Fruit fly (Drosophila melanogaster) whole organism, prepupa: Measurements from ENCODE around the gene TwdlV.
A peak's percentile ranks its signal among the peaks of the same experiment; 100 is the strongest.

ENCODE experiments used
- Blimp-1 ChIP-seq: fragments of 200-800 bp; sonication (Bioruptor generic); optimal IDR thresholded peaks from 3 replicates; lab custom pipeline; 2017; ENCODE audit warnings: missing biosample characterization, missing genetic modification characterization, mild to moderate bottlenecking, moderate library complexity, missing genetic modification reagents
- CG10669 ChIP-seq: fragments of 200-800 bp; sonication (Bioruptor generic); optimal IDR thresholded peaks from 3 replicates; lab custom pipeline; 2018; ENCODE audit warnings: missing biosample characterization, mild to moderate bottlenecking, missing genetic modification characterization, moderate library complexity
- CG11762 ChIP-seq: fragments of 200-800 bp; sonication (Bioruptor generic); optimal IDR thresholded peaks from 3 replicates; lab custom pipeline; 2016; ENCODE audit warnings: missing biosample characterization, missing genetic modification characterization; ENCODE audit not compliant: insufficient read depth
- CG11902 ChIP-seq: fragments of 200-800 bp; sonication (Bioruptor generic); optimal IDR thresholded peaks from 3 replicates; lab custom pipeline; 2016; ENCODE audit warnings: missing biosample characterization, missing genetic modification characterization
- CG15336 ChIP-seq: fragments of 200-800 bp; sonication (Bioruptor generic); IDR thresholded peaks from 2 replicates; pipeline ENCODE4 v1.3.6; 2022; ENCODE audit warnings: missing biosample characterization, missing genetic modification characterization
- CG1621 ChIP-seq: fragments of 200-800 bp; sonication (Bioruptor generic); optimal IDR thresholded peaks from 3 replicates; lab custom pipeline; 2018; ENCODE audit warnings: missing biosample characterization, mild to moderate bottlenecking, missing genetic modification characterization
- CG16779 ChIP-seq: fragments of 200-800 bp; sonication (Bioruptor generic); optimal IDR thresholded peaks from 3 replicates; lab custom pipeline; 2017; ENCODE audit warnings: missing biosample characterization, mild to moderate bottlenecking, missing genetic modification characterization
- CG3032 ChIP-seq: fragments of 200-800 bp; optimal IDR thresholded peaks from 2 replicates; lab custom pipeline; 2019; ENCODE audit warnings: missing biosample characterization, mild to moderate bottlenecking, missing genetic modification characterization, moderate library complexity
- CG32006 ChIP-seq: fragments of 200-800 bp; sonication (Bioruptor generic); optimal IDR thresholded peaks from 3 replicates; lab custom pipeline; 2017; ENCODE audit warnings: missing biosample characterization, mild to moderate bottlenecking, missing genetic modification characterization
- CG4318 ChIP-seq: fragments of 200-800 bp; sonication (Bioruptor generic); optimal IDR thresholded peaks from 3 replicates; lab custom pipeline; 2017; ENCODE audit warnings: missing biosample characterization, mild to moderate bottlenecking, missing genetic modification characterization
- CG6163 ChIP-seq: fragments of 200-800 bp; sonication (Bioruptor generic); IDR thresholded peaks from 3 replicates; pipeline ENCODE4 v1.3.6; 2022; ENCODE audit warnings: missing biosample characterization, missing genetic modification characterization
- CG6808 ChIP-seq: fragments of 200-800 bp; sonication (Bioruptor generic); optimal IDR thresholded peaks from 3 replicates; lab custom pipeline; 2017; ENCODE audit warnings: missing biosample characterization, missing genetic modification characterization, mild to moderate bottlenecking, moderate library complexity, missing genetic modification reagents
- CG6854 ChIP-seq: fragments of 200-800 bp; sonication (Bioruptor generic); optimal IDR thresholded peaks from 2 replicates; lab custom pipeline; 2017; ENCODE audit warnings: missing biosample characterization, mild to moderate bottlenecking, missing genetic modification characterization
- CG7368 ChIP-seq: fragments of 200-800 bp; sonication (Bioruptor generic); optimal IDR thresholded peaks from 3 replicates; lab custom pipeline; 2016; ENCODE audit warnings: missing biosample characterization, missing genetic modification characterization
- CG8319 ChIP-seq: fragments of 200-800 bp; sonication (Bioruptor generic); optimal IDR thresholded peaks from 3 replicates; lab custom pipeline; 2016; ENCODE audit warnings: missing biosample characterization, missing genetic modification characterization
- CG8632 ChIP-seq: fragments of 200-800 bp; sonication (Bioruptor generic); optimal IDR thresholded peaks from 3 replicates; lab custom pipeline; 2016; ENCODE audit warnings: missing biosample characterization, missing genetic modification characterization
- Eip75B ChIP-seq: fragments of 200-800 bp; sonication (Bioruptor generic); optimal IDR thresholded peaks from 3 replicates; lab custom pipeline; 2016; ENCODE audit warnings: missing biosample characterization, missing genetic modification characterization
- Eip78C ChIP-seq: fragments of 200-800 bp; sonication (Bioruptor generic); peaks from one replicate; lab custom pipeline; 2016; ENCODE audit warnings: missing biosample characterization, missing genetic modification characterization
- Eip93F ChIP-seq: fragments of 200-800 bp; sonication (Bioruptor generic); optimal IDR thresholded peaks from 2 replicates; lab custom pipeline; 2016; ENCODE audit warnings: missing biosample characterization, mild to moderate bottlenecking, missing genetic modification characterization
- Ets21C ChIP-seq: fragments of 200-800 bp; sonication (Bioruptor generic); optimal IDR thresholded peaks from 3 replicates; lab custom pipeline; 2016; ENCODE audit warnings: missing biosample characterization, missing genetic modification characterization
- Ets96B ChIP-seq: fragments of 200-800 bp; optimal IDR thresholded peaks from 2 replicates; lab custom pipeline; 2019; ENCODE audit warnings: missing biosample characterization, mild to moderate bottlenecking, missing genetic modification characterization, moderate library complexity
- Hr38 ChIP-seq: sonication (Bioruptor generic); optimal IDR thresholded peaks from 2 replicates; lab custom pipeline; 2016; ENCODE audit warnings: missing biosample characterization, missing genetic modification characterization
- Hr39 ChIP-seq: fragments of 200-800 bp; sonication (Bioruptor generic); optimal IDR thresholded peaks from 2 replicates; lab custom pipeline; 2016; ENCODE audit warnings: missing biosample characterization, missing genetic modification characterization
- Smox ChIP-seq: fragments of 200-800 bp; sonication (Bioruptor generic); optimal IDR thresholded peaks from 3 replicates; lab custom pipeline; 2016; ENCODE audit warnings: missing biosample characterization, missing genetic modification characterization
- Sox102F ChIP-seq: fragments of 200-800 bp; sonication (Bioruptor generic); optimal IDR thresholded peaks from 2 replicates; lab custom pipeline; 2016; ENCODE audit warnings: missing biosample characterization, mild to moderate bottlenecking, missing genetic modification characterization
- dsx ChIP-seq: fragments of 200-800 bp; optimal IDR thresholded peaks from 3 replicates; lab custom pipeline; 2019; ENCODE audit warnings: missing biosample characterization, mild to moderate bottlenecking, missing genetic modification characterization, moderate library complexity; ENCODE audit not compliant: poor library complexity, severe bottlenecking
- eg ChIP-seq: fragments of 200-800 bp; sonication (Bioruptor generic); IDR thresholded peaks from 3 replicates; pipeline ENCODE4 v1.3.6; 2022; ENCODE audit warnings: missing biosample characterization, missing genetic modification characterization
- esn ChIP-seq: fragments of 200-800 bp; sonication (Bioruptor generic); optimal IDR thresholded peaks from 2 replicates; lab custom pipeline; 2016; ENCODE audit warnings: missing biosample characterization, mild to moderate bottlenecking, missing genetic modification characterization, moderate library complexity
- fd59A ChIP-seq: fragments of 200-800 bp; sonication (Bioruptor generic); optimal IDR thresholded peaks from 2 replicates; lab custom pipeline; 2017; ENCODE audit warnings: missing biosample characterization, mild to moderate bottlenecking, missing genetic modification characterization, missing genetic modification reagents
- fkh ChIP-seq: fragments of 200-800 bp; sonication (Bioruptor generic); optimal IDR thresholded peaks from 3 replicates; lab custom pipeline; 2017; ENCODE audit warnings: missing biosample characterization, mild to moderate bottlenecking, missing genetic modification characterization, moderate library complexity
- lz ChIP-seq: fragments of 200-800 bp; sonication (Bioruptor generic); optimal IDR thresholded peaks from 3 replicates; lab custom pipeline; 2016; ENCODE audit warnings: missing biosample characterization, missing genetic modification characterization
- pdm3 ChIP-seq: fragments of 200-800 bp; sonication (Bioruptor generic); optimal IDR thresholded peaks from 3 replicates; lab custom pipeline; 2016; ENCODE audit warnings: missing biosample characterization, missing genetic modification characterization
- spab ChIP-seq: fragments of 200-800 bp; sonication (Bioruptor generic); optimal IDR thresholded peaks from 2 replicates; lab custom pipeline; 2017; ENCODE audit warnings: missing biosample characterization, mild to moderate bottlenecking, missing genetic modification characterization, missing genetic modification reagents
- ss ChIP-seq, 2 experiments: fragments of 200-800 bp; sonication (Bioruptor generic); optimal IDR thresholded peaks; 2 replicates in 1 of 2; 3 replicates in 1 of 2; lab custom pipeline; 2017 to 2018; ENCODE audit warnings: mild to moderate bottlenecking in 2 of 2, missing biosample characterization in 2 of 2, missing genetic modification characterization in 2 of 2, moderate library complexity in 1 of 2
- svp ChIP-seq: fragments of 200-800 bp; sonication (Bioruptor generic); peaks from one replicate; lab custom pipeline; 2016; ENCODE audit warnings: missing biosample characterization, missing genetic modification characterization
- vri ChIP-seq: fragments of 200-800 bp; sonication (Bioruptor generic); optimal IDR thresholded peaks from 3 replicates; lab custom pipeline; 2016; ENCODE audit warnings: missing biosample characterization, mild to moderate bottlenecking, missing genetic modification characterization

Gene TwdlV

DNA sequence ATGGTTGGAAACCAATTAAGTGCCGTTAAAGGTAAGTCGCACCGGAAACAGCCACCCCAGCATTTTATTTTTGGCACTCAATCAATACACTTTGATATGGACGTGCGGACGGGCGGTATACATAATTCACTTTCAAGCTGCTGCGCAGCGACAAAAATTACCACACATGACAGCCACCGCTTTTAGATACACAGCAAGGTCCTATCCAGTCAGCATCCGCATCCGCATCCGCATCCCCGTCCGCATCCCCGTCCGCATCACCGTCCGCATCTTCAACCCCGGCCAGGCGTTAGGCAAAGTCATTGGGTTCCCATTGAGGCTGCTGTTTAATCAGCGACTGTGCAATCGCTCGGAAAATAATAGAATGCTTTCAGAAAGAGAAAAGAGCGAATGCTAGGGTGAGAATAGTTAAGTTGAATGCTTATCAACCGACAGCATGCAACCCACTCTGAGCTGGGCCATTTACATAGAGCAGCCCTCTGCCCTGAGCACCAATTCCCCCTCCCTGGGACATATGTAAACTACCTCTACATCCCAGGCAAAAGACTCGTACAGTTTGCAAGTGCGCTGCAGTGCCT, 30.0 kb downstream of the TwdlV start:
- TF ChIP-seq CG7368 (GFP tag; lab: Kevin White, UChicago) (no peak), CG8632 (GFP tag; lab: Kevin White, UChicago) (no peak), CG1621 (tag; lab: Kevin White, UChicago) (no peak), lz (GFP tag; lab: Kevin White, UChicago) (no peak), CG11902 (GFP tag; lab: Kevin White, UChicago) (no peak), Eip78C (GFP tag; lab: Kevin White, UChicago) (no peak), Ets21C (GFP tag; lab: Kevin White, UChicago) (no peak), CG8319 (no peak), CG10669 (GFP tag; lab: Kevin White, UChicago) (no peak), vri (GFP tag; lab: Kevin White, UChicago) (no peak), spab (GFP tag; lab: Kevin White, UChicago) (no peak), fkh (GFP tag; lab: Kevin White, UChicago) (no peak), fd59A (no peak), Eip75B (GFP tag; lab: Kevin White, UChicago) (no peak), CG32006 (GFP tag; lab: Kevin White, UChicago) (no peak)

DNA sequence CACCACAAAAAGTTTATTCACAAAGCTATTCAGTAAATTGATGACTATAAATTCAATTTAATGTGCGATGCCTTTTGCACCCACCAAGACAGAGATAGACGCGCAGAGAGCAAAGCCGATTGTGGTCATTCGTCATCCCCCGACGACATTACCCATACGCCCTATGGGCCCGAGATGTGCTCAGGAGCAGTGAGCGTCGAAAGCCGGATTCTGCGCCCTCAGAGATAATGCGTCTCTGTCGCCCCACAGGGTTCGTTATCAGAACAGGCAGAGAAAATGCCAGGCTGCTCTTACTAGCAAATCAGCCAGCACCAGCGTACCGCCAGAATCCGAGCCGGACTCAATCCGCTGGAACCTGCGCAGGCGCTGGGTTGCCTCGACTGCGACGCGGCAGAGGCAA, 36.8 kb downstream of the TwdlV start:
- TF ChIP-seq Eip78C (GFP tag; lab: Kevin White, UChicago) (peak; percentile 30), esn (no peak), CG6163 (GFP tag; lab: Robert Waterston, UW) (no peak), CG6808 (GFP tag; lab: Kevin White, UChicago) (peak; percentile 25), svp (GFP tag; lab: Kevin White, UChicago) (peak; percentile 88)
- TF ChIP-seq, all 60 proteins: peak for 3

DNA sequence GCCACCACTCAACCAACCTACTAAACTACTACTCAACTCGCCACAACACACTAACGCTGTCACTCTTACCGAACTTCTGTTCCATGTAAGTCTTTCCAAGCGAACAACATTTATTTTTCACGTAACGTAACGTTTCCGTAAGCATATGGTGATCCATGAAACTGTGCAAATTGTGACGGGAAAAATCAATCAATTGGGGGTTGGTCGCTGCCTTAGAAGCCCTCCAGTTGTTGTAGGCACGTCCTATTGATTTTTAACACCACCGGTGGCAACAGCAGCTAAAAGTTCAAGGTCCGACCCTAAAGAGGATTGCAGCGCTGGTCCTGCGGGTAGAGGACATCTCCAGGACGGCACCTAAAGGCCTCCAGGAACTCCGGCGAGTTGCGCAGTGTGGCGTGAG, 37.7 kb downstream of the TwdlV start:
- no peak for TF ChIP-seq Eip93F
- no peak for TF ChIP-seq pdm3 (GFP tag; lab: Kevin White, UChicago)

DNA sequence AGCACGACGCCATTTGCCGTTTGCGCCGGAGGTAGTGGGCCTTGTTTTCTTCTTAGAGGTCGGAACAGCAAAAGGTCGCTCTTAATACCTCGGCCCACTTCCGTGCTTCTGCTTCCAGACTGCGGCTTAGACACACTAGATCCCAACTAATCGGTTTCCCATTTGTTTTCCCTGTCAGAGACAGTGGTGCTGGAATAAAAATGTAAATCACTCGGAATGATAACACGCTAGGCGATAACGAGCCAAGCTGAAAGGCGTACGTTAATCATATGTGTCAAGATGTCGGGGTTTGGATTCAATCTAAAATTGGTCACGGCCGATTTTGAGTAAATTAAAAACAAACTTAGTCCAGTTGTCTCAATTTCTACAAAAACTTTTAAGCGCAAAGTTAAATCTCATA, 40.2 kb downstream of the TwdlV start, which contains the start of gene Nepl11:
Gene Nepl11, minus strand, starts transcription at position 152 of the 400 bp plus-strand sequence.
- TF ChIP-seq lz (GFP tag; lab: Kevin White, UChicago) (no peak), vri (GFP tag; lab: Kevin White, UChicago) (no peak), Eip93F (no peak), CG16779 (no peak), CG6854 (GFP tag; lab: Kevin White, UChicago) (no peak), Sox102F (no peak), fkh (GFP tag; lab: Kevin White, UChicago) (no peak), Ets96B (tag; lab: Kevin White, UChicago) (no peak), CG11762 (no peak)

DNA sequence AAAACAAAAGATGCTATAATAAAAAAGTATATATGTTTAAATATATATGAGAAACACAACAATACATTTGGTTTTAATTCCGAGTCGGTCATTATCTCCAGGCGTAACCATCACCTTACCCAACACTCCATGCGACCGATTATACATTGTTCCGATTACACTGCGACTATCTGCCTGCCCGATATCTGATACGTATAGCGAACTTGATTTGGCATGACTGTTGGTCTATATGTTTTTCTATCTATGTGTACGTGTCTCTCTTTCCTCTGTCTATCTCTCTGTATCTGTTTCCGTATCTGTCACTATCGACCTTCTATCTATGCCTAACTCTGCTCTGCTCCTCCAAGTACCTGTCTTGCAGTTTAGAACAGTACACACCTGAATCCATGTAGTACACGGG, 47.0 kb downstream of the TwdlV start:
- TF ChIP-seq CG15336 (GFP tag; lab: Robert Waterston, UW) (no peak), Smox (GFP tag; lab: Kevin White, UChicago) (no peak), eg (GFP tag; lab: Robert Waterston, UW) (no peak), ss (GFP tag; optimal IDR thresholded peaks at IDR 0.05; lab: Kevin White, UChicago) (no peak), vri (GFP tag; lab: Kevin White, UChicago) (peak; percentile 57), spab (GFP tag; lab: Kevin White, UChicago) (no peak), CG3032 (no peak), Hr38 (GFP tag; lab: Kevin White, UChicago) (no peak), svp (GFP tag; lab: Kevin White, UChicago) (peak; percentile 64), CG4318 (GFP tag; lab: Kevin White, UChicago) (no peak), Hr39 (GFP tag; lab: Kevin White, UChicago) (no peak), dsx (GFP tag; lab: Kevin White, UChicago) (no peak), CG6854 (GFP tag; lab: Kevin White, UChicago) (no peak), Blimp-1 (no peak), Eip78C (GFP tag; lab: Kevin White, UChicago) (peak; percentile 9)
